Worm (Caenorhabditis elegans) whole organism, L3 larva: ENCODE measurements around the gene swan-2.

Source experiments
- aly-2 ChIP-seq: fragments of 150-350 bp; optimal IDR thresholded peaks from 2 replicates; lab custom pipeline; 2014; ENCODE audit warnings: missing biosample characterization, missing genetic modification characterization
- ama-1 ChIP-seq: fragments of 150-350 bp; optimal IDR thresholded peaks from 2 replicates; lab custom pipeline; 2018
- elt-1 ChIP-seq: fragments of 150-350 bp; optimal IDR thresholded peaks from 2 replicates; lab custom pipeline; 2014; ENCODE audit warnings: missing biosample characterization, missing genetic modification characterization
- elt-3 ChIP-seq, 3 experiments: fragments of 150-350 bp in 1 of 3; sonication (generic microtip) in 2 of 3; optimal IDR thresholded peaks; 2 replicates in 2 of 3; 4 replicates in 1 of 3; lab custom pipeline; 2014 to 2017; ENCODE audit warnings: missing biosample characterization in 3 of 3, missing genetic modification characterization in 3 of 3
- nhr-12 ChIP-seq: fragments of 150-350 bp; optimal IDR thresholded peaks from 2 replicates; lab custom pipeline; 2014; ENCODE audit warnings: missing biosample characterization, missing genetic modification characterization
- nhr-25 ChIP-seq: sonication (generic microtip); optimal IDR thresholded peaks from 2 replicates; lab custom pipeline; 2017; ENCODE audit warnings: missing biosample characterization, missing genetic modification characterization
- nhr-28 ChIP-seq: fragments of 150-350 bp; optimal IDR thresholded peaks from 2 replicates; lab custom pipeline; 2014; ENCODE audit warnings: missing biosample characterization, missing genetic modification characterization
- pqm-1 ChIP-seq: fragments of 150-350 bp; optimal IDR thresholded peaks from 2 replicates; lab custom pipeline; 2017; ENCODE audit warnings: missing biosample characterization, missing genetic modification characterization, inconsistent platforms
- unc-62 ChIP-seq: fragments of 150-350 bp; sonication (generic microtip); optimal IDR thresholded peaks from 4 replicates; lab custom pipeline; 2014; ENCODE audit warnings: missing biosample characterization, missing genetic modification reagents, missing genetic modification characterization
- zag-1 ChIP-seq: fragments of 150-350 bp; optimal IDR thresholded peaks from 2 replicates; lab custom pipeline; 2014; ENCODE audit warnings: missing biosample characterization, missing genetic modification characterization
- ztf-4 ChIP-seq: fragments of 150-350 bp; optimal IDR thresholded peaks from 2 replicates; lab custom pipeline; 2014; ENCODE audit warnings: missing biosample characterization, missing genetic modification characterization

DNA sequence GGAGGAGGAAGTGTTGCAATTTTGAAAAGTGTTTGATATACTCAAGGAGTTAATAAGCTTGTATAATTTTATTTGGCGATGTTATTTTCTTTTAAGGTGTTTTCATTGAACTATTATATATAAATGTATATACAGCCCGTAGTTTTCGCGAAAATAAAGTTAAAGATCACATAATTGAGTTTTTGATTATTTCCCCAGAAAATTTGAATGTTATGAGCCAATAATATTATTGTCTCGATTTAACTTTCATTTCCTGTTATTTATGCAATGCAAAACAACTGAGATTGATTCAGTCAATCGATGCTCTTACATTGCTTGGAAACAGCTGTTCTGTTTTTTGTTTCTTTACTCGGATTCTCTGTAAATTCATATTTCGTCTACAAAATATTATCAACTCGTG is 44.3 kb upstream of the swan-2 start, which contains the start of gene srx-133:
- TF ChIP-seq nhr-25 (tag; lab: Kevin White, UChicago) = no peak
- no peak for TF ChIP-seq ztf-4 (tag; lab: Kevin White, UChicago)
- no peak for TF ChIP-seq unc-62 (GFP tag; lab: Kevin White, UChicago)
- no peak for TF ChIP-seq pqm-1 (tag; lab: Kevin White, UChicago)
- TF ChIP-seq nhr-28 = no peak
- TF ChIP-seq aly-2 (tag; lab: Kevin White, UChicago) = no peak
- TF ChIP-seq elt-3 (tag; optimal IDR thresholded peaks at IDR 0.05; lab: Kevin White, UChicago) = no peak
- no peak for TF ChIP-seq ama-1 (lab: Kevin White, UChicago)
- no peak for TF ChIP-seq elt-1 (tag; lab: Kevin White, UChicago)
- no peak for TF ChIP-seq nhr-12 (tag; lab: Kevin White, UChicago)
- no peak for TF ChIP-seq zag-1 (tag; lab: Kevin White, UChicago)
